Worm (Caenorhabditis elegans) whole organism, early embryonic: ENCODE measurements around the gene nucl-1.

Source experiments
- B0310.2 ChIP-seq: sonication (generic microtip); optimal IDR thresholded peaks from 2 replicates; lab custom pipeline; 2016; ENCODE audit warnings: mild to moderate bottlenecking, missing genetic modification characterization, missing compliant biosample characterization
- F13C5.2 ChIP-seq: sonication (generic microtip); optimal IDR thresholded peaks from 2 replicates; lab custom pipeline; 2017; ENCODE audit warnings: mild to moderate bottlenecking, missing genetic modification characterization, inconsistent platforms, missing compliant biosample characterization
- aly-1 ChIP-seq: sonication (generic microtip); optimal IDR thresholded peaks from 2 replicates; lab custom pipeline; 2016; ENCODE audit warnings: missing genetic modification characterization, missing compliant biosample characterization
- ama-1 ChIP-seq: fragments of 150-350 bp; optimal IDR thresholded peaks from 2 replicates; lab custom pipeline; 2014
- ceh-13 ChIP-seq: fragments of 200-800 bp; sonication (Bioruptor generic); optimal IDR thresholded peaks from 2 replicates; lab custom pipeline; 2018; ENCODE audit warnings: mild to moderate bottlenecking, missing genetic modification characterization, missing compliant biosample characterization
- ceh-36 ChIP-seq: sonication (generic microtip); optimal IDR thresholded peaks from 2 replicates; lab custom pipeline; 2016; ENCODE audit warnings: missing genetic modification characterization, inconsistent platforms, missing compliant biosample characterization
- ets-7 ChIP-seq: sonication (generic microtip); optimal IDR thresholded peaks from 2 replicates; lab custom pipeline; 2016; ENCODE audit warnings: missing genotype, missing genetic modification characterization, missing compliant biosample characterization
- flt-1 ChIP-seq: fragments of 200-800 bp; sonication (Bioruptor generic); IDR thresholded peaks from 2 replicates; pipeline ENCODE4 v1.3.6; 2022; ENCODE audit warnings: missing genetic modification characterization, missing compliant biosample characterization
- hmbx-1 ChIP-seq: sonication (generic microtip); optimal IDR thresholded peaks from 2 replicates; lab custom pipeline; 2016; ENCODE audit warnings: mild to moderate bottlenecking, missing genetic modification characterization, missing compliant biosample characterization
- hmg-4 ChIP-seq: fragments of 200-800 bp; sonication (Bioruptor generic); optimal IDR thresholded peaks from 2 replicates; lab custom pipeline; 2018; ENCODE audit warnings: mild to moderate bottlenecking, missing genetic modification characterization, missing compliant biosample characterization
- hnd-1 ChIP-seq: sonication (generic microtip); optimal IDR thresholded peaks from 2 replicates; lab custom pipeline; 2016; ENCODE audit warnings: missing genetic modification characterization, missing compliant biosample characterization
- pes-1 ChIP-seq: fragments of 200-800 bp; sonication (Bioruptor generic); IDR thresholded peaks from 2 replicates; pipeline ENCODE4 v1.3.6; 2022; ENCODE audit warnings: missing genetic modification reagents, missing genetic modification characterization, missing compliant biosample characterization
- scrt-1 ChIP-seq: fragments of 200-800 bp; sonication (Bioruptor generic); IDR thresholded peaks from 2 replicates; pipeline ENCODE4 v1.3.6; 2022; ENCODE audit warnings: missing genetic modification characterization, missing compliant biosample characterization
- sea-1 ChIP-seq: fragments of 200-800 bp; sonication (Bioruptor generic); conservative IDR thresholded peaks from 2 replicates; pipeline ENCODE4 v1.3.6; 2022; ENCODE audit warnings: missing genetic modification characterization, missing compliant biosample characterization
- tbx-11 ChIP-seq: fragments of 200-800 bp; sonication (Bioruptor generic); IDR thresholded peaks from 2 replicates; pipeline ENCODE4 v1.3.6; 2022; ENCODE audit warnings: missing genetic modification characterization, missing compliant biosample characterization
- tbx-37 ChIP-seq: fragments of 200-800 bp; sonication (Bioruptor generic); conservative IDR thresholded peaks from 2 replicates; pipeline ENCODE4 v1.3.6; 2022; ENCODE audit warnings: missing genetic modification reagents, missing genetic modification characterization, missing compliant biosample characterization
- tra-4 ChIP-seq: sonication (generic microtip); optimal IDR thresholded peaks from 2 replicates; lab custom pipeline; 2017; ENCODE audit warnings: missing genetic modification characterization, missing compliant biosample characterization

nucl-1 gene

DNA sequence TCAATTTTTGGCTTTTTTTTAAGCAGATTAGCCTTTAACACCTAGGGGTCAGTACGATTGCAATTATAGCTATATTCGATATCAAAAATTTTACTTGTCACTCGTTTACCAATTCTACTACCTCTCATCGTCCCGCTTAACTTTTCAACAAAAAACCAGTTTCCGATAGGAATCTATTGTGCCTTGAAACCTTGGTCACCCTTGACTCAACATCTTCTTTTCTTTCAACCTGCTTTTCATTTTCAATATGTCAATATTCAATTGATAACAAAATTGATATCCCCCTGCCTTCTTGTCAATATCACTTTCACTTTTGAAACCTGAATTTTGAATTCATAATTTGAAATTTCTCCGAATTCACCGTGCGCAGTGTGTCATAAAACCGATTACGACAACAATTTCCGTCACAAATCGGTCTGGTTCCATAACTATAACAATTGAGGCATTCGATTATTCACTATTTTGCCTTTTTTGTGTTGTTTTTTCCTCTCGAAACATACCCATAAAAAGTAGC is 13.4 kb upstream of the nucl-1 start:
- TF ChIP-seq pes-1 (GFP tag; lab: Robert Waterston, UW) (no peak), sea-1 (no peak)

DNA sequence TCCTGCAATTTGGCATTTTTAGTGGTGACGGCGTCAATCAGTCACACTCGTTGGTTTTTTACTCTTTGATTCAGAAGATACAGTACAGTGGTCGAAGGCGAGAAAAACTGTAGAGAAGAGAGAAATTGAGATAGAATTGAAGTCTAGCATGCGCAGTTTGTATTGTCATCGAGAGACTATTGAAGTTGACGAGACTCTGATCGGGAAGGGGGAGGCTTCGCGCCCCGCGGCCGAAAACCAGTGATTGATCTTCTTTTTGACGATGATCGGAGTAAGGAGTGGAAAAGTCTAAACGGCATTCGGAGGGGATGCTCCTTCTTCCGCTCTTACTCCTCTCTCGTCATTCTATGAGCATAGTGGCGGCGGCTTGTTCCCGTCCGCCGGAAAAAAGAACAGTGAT is 12.6 kb upstream of the nucl-1 start:
- TF ChIP-seq flt-1 (GFP tag; lab: Robert Waterston, UW) (no peak), scrt-1 (GFP tag; lab: Robert Waterston, UW) (no peak), hmg-4 (GFP tag; lab: Kevin White, UChicago) (no peak), sea-1 (no peak), ceh-13 (GFP tag; lab: Kevin White, UChicago) (no peak), ama-1 (lab: Kevin White, UChicago) (no peak), B0310.2 (tag; lab: Kevin White, UChicago) (no peak), F13C5.2 (tag; lab: Kevin White, UChicago) (no peak), tra-4 (no peak), ceh-36 (tag; lab: Kevin White, UChicago) (no peak), tbx-11 (GFP tag; lab: Robert Waterston, UW) (no peak), hnd-1 (tag; lab: Kevin White, UChicago) (no peak), aly-1 (tag; lab: Kevin White, UChicago) (no peak), ets-7 (tag; lab: Kevin White, UChicago) (no peak), pes-1 (GFP tag; lab: Robert Waterston, UW) (no peak), tbx-37 (no peak), hmbx-1 (tag; lab: Kevin White, UChicago) (no peak)

DNA sequence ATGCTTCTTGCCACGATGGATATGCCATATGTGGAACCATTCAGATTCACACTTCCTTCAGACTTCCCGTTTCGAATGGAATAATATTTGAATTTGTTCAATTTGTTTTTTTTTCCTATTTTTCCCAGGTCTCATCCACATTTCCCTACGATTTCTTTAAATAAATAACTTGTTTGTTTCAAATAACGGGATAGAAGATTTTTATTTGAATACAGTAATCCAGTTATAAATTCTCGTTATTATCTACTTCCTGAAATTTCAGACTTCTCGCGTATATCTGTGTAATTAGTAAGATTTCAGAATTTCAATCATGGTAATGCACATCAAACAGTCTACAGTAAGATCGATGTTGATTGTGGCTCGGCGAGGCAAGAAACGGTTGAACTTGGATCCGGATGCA is 11.1 kb upstream of the nucl-1 start, which contains the start of gene F35H10.5:
TSS of gene F35H10.5 (plus strand) at position 301 of the 400 bp plus-strand sequence.
- no peak for TF ChIP-seq scrt-1 (GFP tag; lab: Robert Waterston, UW)
- TF ChIP-seq F13C5.2 (tag; lab: Kevin White, UChicago): no peak
- no peak for TF ChIP-seq hmbx-1 (tag; lab: Kevin White, UChicago)
- no peak for TF ChIP-seq flt-1 (GFP tag; lab: Robert Waterston, UW)
- no peak for TF ChIP-seq ceh-13 (GFP tag; lab: Kevin White, UChicago)
- no peak for TF ChIP-seq ets-7 (tag; lab: Kevin White, UChicago)
- no peak for TF ChIP-seq B0310.2 (tag; lab: Kevin White, UChicago)
- no peak for TF ChIP-seq aly-1 (tag; lab: Kevin White, UChicago)
- TF ChIP-seq pes-1 (GFP tag; lab: Robert Waterston, UW): no peak
- TF ChIP-seq ceh-36 (tag; lab: Kevin White, UChicago): no peak
- no peak for TF ChIP-seq hnd-1 (tag; lab: Kevin White, UChicago)
- no peak for TF ChIP-seq hmg-4 (GFP tag; lab: Kevin White, UChicago)
- no peak for TF ChIP-seq ama-1 (lab: Kevin White, UChicago)
- TF ChIP-seq sea-1: no peak
- no peak for TF ChIP-seq tbx-37
- no peak for TF ChIP-seq tbx-11 (GFP tag; lab: Robert Waterston, UW)
- TF ChIP-seq tra-4: no peak

DNA sequence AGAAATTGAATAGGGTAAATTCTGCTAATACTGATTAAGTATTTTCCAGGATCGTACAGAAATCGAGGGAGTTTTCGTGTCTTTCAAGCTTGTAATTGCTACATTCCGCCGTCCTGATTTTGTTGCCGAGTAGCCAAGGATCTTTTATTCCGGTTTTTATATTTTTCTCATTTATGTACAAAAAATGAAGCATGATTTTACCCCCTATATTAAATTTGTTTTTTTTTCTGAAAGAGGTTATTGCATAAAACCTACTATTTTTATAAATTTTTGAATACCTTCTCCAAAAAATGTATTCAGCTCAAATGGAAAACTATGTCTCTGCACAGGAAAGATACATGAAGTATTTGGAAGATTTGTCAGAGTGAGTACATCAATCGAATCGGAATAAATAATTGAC is 10.3 kb upstream of the nucl-1 start, which contains the start of gene F35H10.6:
TSS of gene F35H10.6 (plus strand) at position 301 of the 400 bp plus-strand sequence.
- TF ChIP-seq ceh-13 (GFP tag; lab: Kevin White, UChicago) (no peak), ets-7 (tag; lab: Kevin White, UChicago) (no peak), ceh-36 (tag; lab: Kevin White, UChicago) (no peak), flt-1 (GFP tag; lab: Robert Waterston, UW) (no peak), pes-1 (GFP tag; lab: Robert Waterston, UW) (no peak), F13C5.2 (tag; lab: Kevin White, UChicago) (no peak), aly-1 (tag; lab: Kevin White, UChicago) (no peak), tra-4 (no peak), hmg-4 (GFP tag; lab: Kevin White, UChicago) (no peak), scrt-1 (GFP tag; lab: Robert Waterston, UW) (no peak), tbx-11 (GFP tag; lab: Robert Waterston, UW) (no peak), hnd-1 (tag; lab: Kevin White, UChicago) (no peak), tbx-37 (no peak)

DNA sequence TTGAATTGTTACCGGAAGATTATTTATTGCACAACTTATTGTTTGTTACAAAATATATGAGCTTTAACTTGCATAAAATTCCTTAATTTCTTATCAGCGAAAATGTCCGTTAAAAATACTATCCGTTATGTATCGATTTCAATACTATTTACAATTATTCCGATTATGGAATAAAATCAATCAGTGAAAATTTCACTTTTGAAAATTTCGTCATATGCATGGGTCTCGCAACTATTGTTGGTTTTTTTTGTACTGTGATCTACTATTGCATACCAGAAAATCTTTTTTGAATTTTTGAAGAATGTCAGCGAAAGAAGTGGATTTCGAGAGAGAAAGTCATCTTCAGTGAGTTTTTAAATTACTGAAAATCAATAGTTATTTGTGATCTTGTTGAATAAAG is 7.9 kb upstream of the nucl-1 start, which contains the start of gene nprl-3:
TSS of gene nprl-3 (plus strand) at position 301 of the 400 bp plus-strand sequence.
- TF ChIP-seq ama-1 (lab: Kevin White, UChicago): no peak
- no peak for TF ChIP-seq sea-1
- no peak for TF ChIP-seq aly-1 (tag; lab: Kevin White, UChicago)
- TF ChIP-seq hmbx-1 (tag; lab: Kevin White, UChicago): no peak
- no peak for TF ChIP-seq hmg-4 (GFP tag; lab: Kevin White, UChicago)
- TF ChIP-seq hnd-1 (tag; lab: Kevin White, UChicago): no peak
- TF ChIP-seq ets-7 (tag; lab: Kevin White, UChicago): no peak
- TF ChIP-seq flt-1 (GFP tag; lab: Robert Waterston, UW): no peak
- no peak for TF ChIP-seq tbx-11 (GFP tag; lab: Robert Waterston, UW)
- no peak for TF ChIP-seq F13C5.2 (tag; lab: Kevin White, UChicago)
- TF ChIP-seq tra-4: no peak
- no peak for TF ChIP-seq ceh-13 (GFP tag; lab: Kevin White, UChicago)
- TF ChIP-seq tbx-37: no peak

DNA sequence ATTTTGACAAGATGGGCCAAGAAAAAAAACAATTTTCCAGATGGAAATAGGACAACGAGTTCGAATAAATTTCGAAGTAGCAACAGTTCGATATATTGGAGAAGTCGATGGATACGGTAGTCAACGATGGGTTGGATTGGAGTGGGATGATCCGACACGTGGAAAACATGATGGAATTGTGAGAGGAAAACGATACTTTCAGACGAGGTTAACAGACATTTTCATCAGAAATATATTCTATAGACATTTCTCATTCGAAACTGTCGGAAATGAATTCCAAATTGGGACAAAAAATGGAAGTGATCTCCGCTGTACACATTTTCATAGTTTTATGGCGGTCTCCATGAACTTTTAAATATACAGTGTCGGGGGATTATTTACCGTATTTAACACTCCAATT is 5.3 kb upstream of the nucl-1 start, which contains the start of gene tbce-1:
TSS of gene tbce-1 (plus strand) at position 41 of the 400 bp plus-strand sequence.
- TF ChIP-seq ceh-36 (tag; lab: Kevin White, UChicago): no peak
- no peak for TF ChIP-seq tbx-37
- TF ChIP-seq ama-1 (lab: Kevin White, UChicago): no peak
- no peak for TF ChIP-seq B0310.2 (tag; lab: Kevin White, UChicago)
- TF ChIP-seq pes-1 (GFP tag; lab: Robert Waterston, UW): no peak
- TF ChIP-seq F13C5.2 (tag; lab: Kevin White, UChicago): no peak
- TF ChIP-seq hmg-4 (GFP tag; lab: Kevin White, UChicago): no peak
- no peak for TF ChIP-seq aly-1 (tag; lab: Kevin White, UChicago)

DNA sequence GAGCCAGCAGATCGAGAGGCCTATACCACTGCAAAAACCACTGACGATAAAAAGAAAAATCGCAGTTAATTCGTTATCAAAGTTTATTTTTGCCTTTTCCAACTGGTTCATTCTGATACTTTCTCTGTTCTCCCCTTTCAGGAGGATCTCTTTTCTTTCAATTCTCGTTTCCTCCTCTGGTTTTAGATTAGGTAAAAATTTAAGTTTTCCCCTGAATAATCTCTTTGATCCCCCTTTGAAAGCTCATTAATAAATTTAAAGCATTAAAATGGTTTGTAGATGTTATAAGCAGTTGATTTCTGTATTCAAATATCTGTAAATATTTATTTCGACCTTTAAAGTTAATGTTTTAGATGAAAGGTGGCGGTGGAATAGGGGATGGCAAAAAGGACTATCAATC is 1.9 kb upstream of the nucl-1 start, which contains the start of gene K07H8.2:
TSS of gene K07H8.2 (plus strand) at position 301 of the 400 bp plus-strand sequence.
- no peak for TF ChIP-seq F13C5.2 (tag; lab: Kevin White, UChicago)
- no peak for TF ChIP-seq B0310.2 (tag; lab: Kevin White, UChicago)
- no peak for TF ChIP-seq pes-1 (GFP tag; lab: Robert Waterston, UW)
- TF ChIP-seq scrt-1 (GFP tag; lab: Robert Waterston, UW): no peak
- TF ChIP-seq hmg-4 (GFP tag; lab: Kevin White, UChicago): no peak
- TF ChIP-seq hnd-1 (tag; lab: Kevin White, UChicago): no peak
- TF ChIP-seq hmbx-1 (tag; lab: Kevin White, UChicago): no peak
